Fruit fly (Drosophila melanogaster) whole organism, wandering third instar larva: Measurements from ENCODE around the gene mRpS33.

Source experiments
- Abd-B ChIP-seq: fragments of >200 bp; optimal IDR thresholded peaks from 2 replicates; lab custom pipeline; 2017; ENCODE audit warnings: missing biosample characterization, missing genetic modification characterization
- CG9705 ChIP-seq: fragments of 200-800 bp; sonication (Bioruptor generic); optimal IDR thresholded peaks from 2 replicates; lab custom pipeline; 2018; ENCODE audit warnings: missing biosample characterization, mild to moderate bottlenecking, missing genetic modification characterization
- CrebA ChIP-seq: fragments of 200-800 bp; sonication (Bioruptor generic); optimal IDR thresholded peaks from 2 replicates; lab custom pipeline; 2016; ENCODE audit warnings: missing biosample characterization, mild to moderate bottlenecking, missing genetic modification characterization, borderline replicate concordance
- Dfd ChIP-seq: fragments of >200 bp; optimal IDR thresholded peaks from 2 replicates; lab custom pipeline; 2017; ENCODE audit warnings: missing biosample characterization, missing genetic modification characterization
- Dif ChIP-seq: fragments of 200-275, 200-300 bp; sonication (Bioruptor generic); optimal IDR thresholded peaks from 2 replicates; lab custom pipeline; 2018; ENCODE audit warnings: missing biosample characterization, missing genetic modification characterization; ENCODE audit not compliant: partially characterized antibody
- GATAd ChIP-seq: sonication (Bioruptor generic); optimal IDR thresholded peaks from 2 replicates; lab custom pipeline; 2016; ENCODE audit warnings: missing biosample characterization, missing genetic modification characterization
- Hnf4 ChIP-seq: fragments of 200-800 bp; sonication (Bioruptor generic); optimal IDR thresholded peaks from 2 replicates; lab custom pipeline; 2016; ENCODE audit warnings: missing biosample characterization, mild to moderate bottlenecking, missing genetic modification characterization
- Mio ChIP-seq: sonication (Bioruptor generic); optimal IDR thresholded peaks from 2 replicates; lab custom pipeline; 2016; ENCODE audit warnings: missing biosample characterization, missing genetic modification characterization
- Myc ChIP-seq: fragments of >200 bp; optimal IDR thresholded peaks from 2 replicates; lab custom pipeline; 2017
- N ChIP-seq: fragments of >200 bp; optimal IDR thresholded peaks from 2 replicates; lab custom pipeline; 2018; ENCODE audit warnings: missing biosample characterization, missing external identifiers, missing genetic modification characterization
- Rel ChIP-seq, 2 experiments: fragments of 200-800 bp; sonication (Bioruptor generic) in 1 of 2; optimal IDR thresholded peaks; 2 replicates in 1 of 2; 3 replicates in 1 of 2; lab custom pipeline; 2016 to 2019; ENCODE audit warnings: mild to moderate bottlenecking in 2 of 2, missing biosample characterization in 2 of 2, missing genetic modification characterization in 2 of 2, moderate library complexity in 1 of 2
- Sp1 ChIP-seq: fragments of 200-800 bp; sonication (Bioruptor generic); optimal IDR thresholded peaks from 3 replicates; lab custom pipeline; 2019; ENCODE audit warnings: missing biosample characterization, mild to moderate bottlenecking, missing genetic modification characterization, moderate library complexity
- Vsx2 ChIP-seq: fragments of 200-300, 225-300 bp; sonication (Bioruptor generic); optimal IDR thresholded peaks from 2 replicates; lab custom pipeline; 2018; ENCODE audit warnings: missing biosample characterization, missing genetic modification characterization; ENCODE audit not compliant: partially characterized antibody
- br ChIP-seq: fragments of 200-800 bp; sonication (Bioruptor generic); optimal IDR thresholded peaks from 2 replicates; lab custom pipeline; 2016; ENCODE audit warnings: missing biosample characterization, missing genetic modification characterization
- brk ChIP-seq: fragments of 200-800 bp; sonication (Bioruptor generic); optimal IDR thresholded peaks from 2 replicates; lab custom pipeline; 2016; ENCODE audit warnings: missing biosample characterization, mild to moderate bottlenecking, missing genetic modification characterization
- dl ChIP-seq, 2 experiments: fragments of 175-275, 200-275 bp in 1 of 2; fragments of 200-275 bp in 1 of 2; sonication (Bioruptor generic); optimal IDR thresholded peaks; lab custom pipeline; 2018; ENCODE audit warnings: mild to moderate bottlenecking in 2 of 2, missing biosample characterization in 2 of 2, missing genetic modification characterization in 2 of 2, moderate library complexity in 2 of 2; ENCODE audit not compliant: partially characterized antibody in 2 of 2, insufficient read depth in 1 of 2
- dmrt93B ChIP-seq: fragments of 200-800 bp; sonication (Bioruptor generic); optimal IDR thresholded peaks from 2 replicates; lab custom pipeline; 2018; ENCODE audit warnings: missing biosample characterization, mild to moderate bottlenecking, missing genetic modification characterization
- dsf ChIP-seq: sonication (Bioruptor generic); optimal IDR thresholded peaks from 2 replicates; lab custom pipeline; 2016; ENCODE audit warnings: missing biosample characterization, missing genetic modification characterization, borderline replicate concordance
- foxo ChIP-seq, 2 experiments: fragments of 200-800 bp; sonication (Bioruptor generic); optimal IDR thresholded peaks; 2 replicates in 1 of 2; 3 replicates in 1 of 2; lab custom pipeline; 2016 to 2017; ENCODE audit warnings: missing biosample characterization in 2 of 2, missing genetic modification characterization in 2 of 2
- fru ChIP-seq: fragments of 200-800 bp; sonication (Bioruptor generic); optimal IDR thresholded peaks from 3 replicates; lab custom pipeline; 2016; ENCODE audit warnings: missing biosample characterization, mild to moderate bottlenecking, missing genetic modification characterization
- h ChIP-seq: fragments of 200-800 bp; sonication (Bioruptor generic); optimal IDR thresholded peaks from 3 replicates; lab custom pipeline; 2016; ENCODE audit warnings: missing biosample characterization, mild to moderate bottlenecking, missing genetic modification characterization
- jim ChIP-seq: fragments of 175-275, 200-325 bp; sonication (Bioruptor generic); optimal IDR thresholded peaks from 2 replicates; lab custom pipeline; 2016; ENCODE audit warnings: missing biosample characterization, mild to moderate bottlenecking, missing genetic modification characterization
- lola ChIP-seq: fragments of >200 bp; optimal IDR thresholded peaks from 2 replicates; lab custom pipeline; 2017; ENCODE audit warnings: missing biosample characterization, missing genetic modification characterization
- pan ChIP-seq: fragments of >200 bp; optimal IDR thresholded peaks from 2 replicates; lab custom pipeline; 2017
- psq ChIP-seq: fragments of 200-800 bp; sonication (Bioruptor generic); optimal IDR thresholded peaks from 3 replicates; lab custom pipeline; 2017; ENCODE audit warnings: missing biosample characterization, mild to moderate bottlenecking, missing genetic modification characterization, moderate library complexity
- rgr ChIP-seq: fragments of 200-800 bp; sonication (Bioruptor generic); optimal IDR thresholded peaks from 3 replicates; lab custom pipeline; 2016; ENCODE audit warnings: missing biosample characterization, mild to moderate bottlenecking, missing genetic modification characterization
- sage ChIP-seq: fragments of 200-800 bp; sonication (Bioruptor generic); optimal IDR thresholded peaks from 2 replicates; lab custom pipeline; 2016; ENCODE audit warnings: missing biosample characterization, mild to moderate bottlenecking, missing genetic modification characterization
- sv ChIP-seq: fragments of 200-800 bp; sonication (Bioruptor generic); optimal IDR thresholded peaks from 3 replicates; lab custom pipeline; 2016; ENCODE audit warnings: missing biosample characterization, missing genetic modification characterization
- tai ChIP-seq: sonication (Bioruptor generic); optimal IDR thresholded peaks from 2 replicates; lab custom pipeline; 2016; ENCODE audit warnings: missing biosample characterization, missing genetic modification characterization
- woc ChIP-seq: sonication (Bioruptor generic); optimal IDR thresholded peaks from 2 replicates; lab custom pipeline; 2016; ENCODE audit warnings: missing biosample characterization, mild to moderate bottlenecking, missing genetic modification characterization

mRpS33 gene

DNA sequence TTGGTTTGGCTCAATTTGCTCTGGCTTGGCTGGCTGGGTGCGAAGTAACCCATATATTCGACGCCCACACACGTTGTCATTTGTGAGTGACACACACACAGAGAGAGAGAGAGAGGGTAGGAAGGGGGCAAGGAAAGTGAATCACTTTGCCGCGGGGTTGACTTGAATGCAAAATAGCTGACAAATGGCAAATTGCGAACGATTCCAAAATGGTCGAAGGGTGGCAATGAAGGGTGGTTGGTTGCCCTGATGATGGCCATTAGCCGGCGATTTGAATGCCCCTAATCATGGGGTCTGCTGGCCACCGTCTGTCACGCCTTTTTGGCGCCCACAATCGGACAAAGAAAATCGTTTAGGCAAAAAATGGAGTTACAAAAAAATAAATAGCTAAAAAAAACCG, 25.7 kb downstream of the mRpS33 start:
- TF ChIP-seq lola: no peak
- TF ChIP-seq Sp1: no peak
- TF ChIP-seq dsf: no peak
- TF ChIP-seq rgr: no peak
- TF ChIP-seq Vsx2: no peak
- TF ChIP-seq CrebA (GFP tag; lab: Kevin White, UChicago): no peak
- no peak for TF ChIP-seq Hnf4
- no peak for TF ChIP-seq tai
- no peak for TF ChIP-seq br (GFP tag; lab: Kevin White, UChicago)
- no peak for TF ChIP-seq Dif (GFP tag; lab: Kevin White, UChicago)
- TF ChIP-seq psq (GFP tag; lab: Kevin White, UChicago): no peak
- no peak for TF ChIP-seq h (GFP tag; lab: Kevin White, UChicago)
- no peak for TF ChIP-seq brk (GFP tag; lab: Kevin White, UChicago)
- TF ChIP-seq Myc: no peak
- TF ChIP-seq GATAd (GFP tag; lab: Kevin White, UChicago): no peak
- no peak for TF ChIP-seq Dfd

DNA sequence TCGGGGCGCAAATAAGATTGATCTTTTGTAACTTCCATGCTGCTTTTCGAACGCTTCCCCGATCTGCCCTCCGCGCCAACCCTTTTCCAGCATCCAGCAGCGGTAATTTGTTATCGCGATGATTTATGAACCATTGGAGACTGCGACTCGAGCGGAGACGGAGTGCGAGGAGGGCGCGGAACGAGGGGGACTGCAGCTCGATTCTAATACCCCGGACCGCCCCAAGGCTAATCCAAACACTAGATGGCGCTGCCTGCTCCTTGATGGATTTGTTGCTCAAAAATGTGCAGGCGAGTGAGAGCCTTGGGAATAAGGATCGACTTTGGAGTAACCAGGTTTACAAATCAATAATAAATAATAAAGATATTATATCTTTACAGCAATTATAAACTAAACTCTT, 28.0 kb downstream of the mRpS33 start:
- TF ChIP-seq dsf (no peak), Abd-B (GFP tag; lab: Kevin White, UChicago) (no peak), brk (GFP tag; lab: Kevin White, UChicago) (no peak), lola (no peak), Dif (GFP tag; lab: Kevin White, UChicago) (no peak), foxo (GFP tag; optimal IDR thresholded peaks at IDR 0.05; lab: Kevin White, UChicago) (no peak), rgr (no peak), Myc (no peak), woc (GFP tag; lab: Kevin White, UChicago) (no peak), br (GFP tag; lab: Kevin White, UChicago) (no peak), fru (GFP tag; lab: Kevin White, UChicago) (no peak), Rel (GFP tag; optimal IDR thresholded peaks at IDR 0.05; lab: Kevin White, UChicago) (no peak), Rel (tag; optimal IDR thresholded peaks at IDR 0.05; lab: Kevin White, UChicago) (no peak)

DNA sequence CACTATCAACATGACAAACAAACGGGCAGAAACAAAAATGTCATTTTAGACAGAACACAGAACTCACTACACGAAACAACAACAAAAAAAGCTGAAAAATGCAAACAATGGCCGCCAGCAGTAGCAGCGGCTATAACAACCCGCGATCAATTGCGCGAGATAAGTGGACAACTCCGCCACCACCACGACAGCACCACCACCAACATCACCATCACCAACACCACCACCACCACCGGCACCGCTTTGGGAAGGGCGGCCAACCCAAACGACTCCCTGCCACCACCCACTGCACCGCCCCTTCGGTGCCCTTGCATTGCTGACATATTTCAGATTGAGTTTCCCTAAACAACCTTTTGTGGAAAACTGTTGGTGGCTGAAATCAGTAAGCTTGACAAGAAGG, 29.8 kb downstream of the mRpS33 start:
- no peak for TF ChIP-seq foxo (GFP tag; optimal IDR thresholded peaks at IDR 0.05; lab: Kevin White, UChicago)
- no peak for TF ChIP-seq Mio
- no peak for TF ChIP-seq psq (GFP tag; lab: Kevin White, UChicago)
- no peak for TF ChIP-seq CG9705 (GFP tag; lab: Kevin White, UChicago)
- TF ChIP-seq jim (GFP tag; lab: Kevin White, UChicago): no peak
- no peak for TF ChIP-seq Rel (GFP tag; optimal IDR thresholded peaks at IDR 0.05; lab: Kevin White, UChicago)
- no peak for TF ChIP-seq Rel (tag; optimal IDR thresholded peaks at IDR 0.05; lab: Kevin White, UChicago)
- TF ChIP-seq dsf: no peak
- no peak for TF ChIP-seq fru (GFP tag; lab: Kevin White, UChicago)
- TF ChIP-seq GATAd (GFP tag; lab: Kevin White, UChicago): no peak

DNA sequence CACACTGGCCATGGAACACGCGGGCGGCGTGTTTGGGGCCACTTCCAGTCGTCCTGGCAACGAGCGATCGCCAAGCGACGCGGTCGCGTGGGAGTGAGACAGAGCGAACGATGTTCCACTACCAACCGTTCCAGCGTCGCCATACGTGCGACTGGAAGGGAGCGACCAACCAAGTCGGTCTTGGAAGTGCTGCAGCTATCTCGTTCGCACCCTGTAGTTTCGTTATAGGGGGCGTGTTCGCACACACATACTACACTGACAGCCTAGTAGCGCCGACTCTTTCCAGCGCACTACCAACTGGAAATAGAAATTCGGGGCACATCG, 32.7 kb downstream of the mRpS33 start:
- TF ChIP-seq Mio (no peak), Dif (GFP tag; lab: Kevin White, UChicago) (peak; percentile 11)

DNA sequence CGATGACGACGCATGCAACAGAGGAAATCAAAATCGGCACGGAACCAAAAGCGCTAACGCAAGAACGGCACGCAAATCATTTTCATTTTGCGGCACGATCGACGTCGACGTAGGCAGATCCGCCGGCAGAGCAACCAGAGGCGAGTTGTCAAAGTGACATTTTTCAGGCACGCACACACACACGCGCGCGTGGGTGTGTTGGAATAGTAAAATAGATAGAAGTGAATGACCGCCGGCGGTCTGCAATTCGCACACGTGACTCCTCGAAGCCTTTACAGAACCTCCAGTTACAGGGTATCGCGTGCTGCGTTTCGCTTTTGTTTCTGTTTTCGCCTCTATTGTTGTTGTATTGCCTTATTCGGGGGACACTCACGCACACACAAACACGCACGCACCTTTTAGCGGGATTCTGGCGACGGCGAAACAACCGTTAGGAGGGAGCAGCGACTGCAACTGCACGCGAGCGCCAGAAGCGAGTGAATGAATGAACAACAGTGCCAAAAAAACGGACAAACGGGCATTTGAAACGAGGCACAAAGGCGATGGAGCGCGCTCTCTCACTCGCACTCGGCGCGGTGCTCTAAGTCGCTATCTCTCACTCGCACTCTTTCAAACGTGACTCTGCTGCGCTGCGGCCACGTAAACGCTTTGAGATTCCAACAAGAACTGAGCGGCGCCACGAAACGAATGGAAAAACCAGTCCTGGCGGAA, 33.2 kb downstream of the mRpS33 start, which contains the start of gene ss:
Gene ss, minus strand, starts transcription at position 668 of the 711 bp plus-strand sequence.
- TF ChIP-seq pan (lab: Kevin White, UChicago) (peak; percentile 38), Sp1 (no peak), br (GFP tag; lab: Kevin White, UChicago) (no peak), dsf (no peak)
- TF ChIP-seq, all 38 proteins: peak for 1

DNA sequence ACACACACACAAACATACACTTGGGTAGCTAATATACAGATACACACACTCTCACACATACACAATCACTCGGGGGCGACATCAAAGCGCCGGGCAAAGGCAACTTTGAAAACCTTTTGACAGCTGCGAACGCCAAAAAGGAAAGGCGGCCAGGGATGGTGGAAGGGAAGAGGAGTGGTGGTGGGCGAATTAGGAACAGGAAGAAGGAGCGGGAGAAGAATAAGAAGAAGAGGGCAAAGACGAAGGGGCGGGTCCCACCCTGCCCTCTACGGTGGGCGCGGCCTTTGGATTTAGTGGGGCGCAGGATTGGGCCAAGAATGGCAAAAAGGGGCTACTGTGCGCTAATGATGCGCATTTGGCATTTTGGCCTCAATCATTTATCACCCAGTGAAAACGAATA, 39.8 kb downstream of the mRpS33 start:
- TF ChIP-seq N (GFP tag; lab: Kevin White, UChicago) (no peak), woc (GFP tag; lab: Kevin White, UChicago) (no peak), brk (GFP tag; lab: Kevin White, UChicago) (no peak), jim (GFP tag; lab: Kevin White, UChicago) (no peak), dl (GFP tag; optimal IDR thresholded peaks at IDR 0.05; lab: Kevin White, UChicago; ENCODE audit: insufficient read depth in 1 of 2, partially characterized antibody in 2 of 2) (no peak), Vsx2 (no peak), dsf (no peak), tai (no peak), psq (GFP tag; lab: Kevin White, UChicago) (no peak), foxo (GFP tag; optimal IDR thresholded peaks at IDR 0.05; lab: Kevin White, UChicago) (no peak), sv (no peak), Rel (GFP tag; optimal IDR thresholded peaks at IDR 0.05; lab: Kevin White, UChicago) (no peak), Rel (tag; optimal IDR thresholded peaks at IDR 0.05; lab: Kevin White, UChicago) (no peak), pan (lab: Kevin White, UChicago) (no peak), CrebA (GFP tag; lab: Kevin White, UChicago) (no peak), br (GFP tag; lab: Kevin White, UChicago) (no peak), Myc (no peak), rgr (no peak), dmrt93B (GFP tag; lab: Kevin White, UChicago) (no peak), Dfd (no peak), sage (GFP tag; lab: Kevin White, UChicago) (no peak)
